Worm (Caenorhabditis elegans) whole organism, young adult: ENCODE measurements around the gene srsx-22.

Source experiments
- B0261.1 ChIP-seq: sonication (generic microtip); optimal IDR thresholded peaks from 2 replicates; lab custom pipeline; 2016; ENCODE audit warnings: mild to moderate bottlenecking, missing genetic modification characterization, moderate library complexity, missing compliant biosample characterization
- Y53G8AR.9 ChIP-seq: fragments of 200-800 bp; sonication (Bioruptor generic); conservative IDR thresholded peaks from 2 replicates; pipeline ENCODE4 v1.3.6; 2022; ENCODE audit warnings: missing genetic modification reagents, missing genetic modification characterization, missing compliant biosample characterization
- Y56A3A.18 ChIP-seq: fragments of 200-800 bp; sonication (Bioruptor generic); IDR thresholded peaks from 2 replicates; pipeline ENCODE4 v1.3.6; 2022; ENCODE audit warnings: missing genetic modification reagents, missing genetic modification characterization, missing compliant biosample characterization
- Y79H2A.3 ChIP-seq: fragments of 200-800 bp; sonication (Bioruptor generic); conservative IDR thresholded peaks from 2 replicates; pipeline ENCODE4 v1.3.6; 2022; ENCODE audit warnings: missing genetic modification reagents, missing genetic modification characterization, missing compliant biosample characterization
- ama-1 ChIP-seq, 3 experiments: fragments of 150-350 bp in 1 of 3; sonication (generic microtip) in 2 of 3; optimal IDR thresholded peaks; 2 replicates each; lab custom pipeline; 2014 to 2018; ENCODE audit warnings: missing biosample characterization in 2 of 3, missing genetic modification characterization in 2 of 3, missing genetic modification reagents in 2 of 3
- atf-7 ChIP-seq: sonication (generic microtip); optimal IDR thresholded peaks from 2 replicates; lab custom pipeline; 2017; ENCODE audit warnings: mild to moderate bottlenecking, missing genetic modification characterization, missing compliant biosample characterization
- athp-1 ChIP-seq: sonication (generic microtip); optimal IDR thresholded peaks from 2 replicates; lab custom pipeline; 2017; ENCODE audit warnings: mild to moderate bottlenecking, missing genetic modification characterization, missing compliant biosample characterization
- bed-1 ChIP-seq: fragments of 200-800 bp; sonication (Bioruptor generic); IDR thresholded peaks from 2 replicates; pipeline ENCODE4 v1.3.6; 2022; ENCODE audit warnings: missing genetic modification reagents, missing genetic modification characterization, missing compliant biosample characterization
- ceh-58 ChIP-seq: fragments of 200-800 bp; sonication (Bioruptor generic); IDR thresholded peaks from 2 replicates; pipeline ENCODE4 v1.3.6; 2022; ENCODE audit warnings: missing genetic modification characterization, missing compliant biosample characterization
- ceh-79 ChIP-seq: sonication (generic microtip); optimal IDR thresholded peaks from 2 replicates; lab custom pipeline; 2017; ENCODE audit warnings: mild to moderate bottlenecking, missing genetic modification characterization, missing compliant biosample characterization
- chd-7 ChIP-seq: sonication (generic microtip); optimal IDR thresholded peaks from 2 replicates; lab custom pipeline; 2016; ENCODE audit warnings: mild to moderate bottlenecking, missing genetic modification characterization, moderate library complexity, missing compliant biosample characterization
- die-1 ChIP-seq: sonication (generic microtip); optimal IDR thresholded peaks from 2 replicates; lab custom pipeline; 2016; ENCODE audit warnings: missing genotype, mild to moderate bottlenecking, missing genetic modification characterization, missing compliant biosample characterization
- dox-1 ChIP-seq: fragments of 200-800 bp; sonication (Bioruptor generic); IDR thresholded peaks from 2 replicates; pipeline ENCODE4 v1.3.6; 2022; ENCODE audit warnings: missing genetic modification reagents, missing genetic modification characterization, missing compliant biosample characterization
- dpl-1 ChIP-seq: fragments of 150-350 bp; optimal IDR thresholded peaks from 2 replicates; lab custom pipeline; 2014; ENCODE audit warnings: missing biosample characterization, missing genetic modification reagents, missing genetic modification characterization
- egl-44 ChIP-seq: fragments of 200-800 bp; sonication (Bioruptor generic); IDR thresholded peaks from 2 replicates; pipeline ENCODE4 v1.3.6; 2022; ENCODE audit warnings: missing genetic modification reagents, missing genetic modification characterization, missing compliant biosample characterization
- hrde-1 ChIP-seq: sonication (generic microtip); optimal IDR thresholded peaks from 2 replicates; lab custom pipeline; 2016; ENCODE audit warnings: missing genetic modification characterization, mild to moderate bottlenecking, missing compliant biosample characterization, moderate library complexity, missing genotype, missing genetic modification reagents, borderline replicate concordance
- let-607 ChIP-seq, 2 experiments: fragments of 200-800 bp in 1 of 2; sonication (Bioruptor generic) in 1 of 2; sonication (generic microtip) in 1 of 2; optimal IDR thresholded peaks; 2 replicates each; lab custom pipeline; 2016 to 2018; ENCODE audit warnings: mild to moderate bottlenecking in 2 of 2, missing compliant biosample characterization in 2 of 2, missing genetic modification characterization in 2 of 2, moderate library complexity in 2 of 2, missing genotype in 1 of 2
- lsl-1 ChIP-seq: fragments of 200-800 bp; sonication (Bioruptor generic); optimal IDR thresholded peaks from 2 replicates; lab custom pipeline; 2018; ENCODE audit warnings: mild to moderate bottlenecking, missing genetic modification characterization, moderate library complexity, missing compliant biosample characterization
- madf-8 ChIP-seq: fragments of 200-800 bp; sonication (Bioruptor generic); conservative IDR thresholded peaks from 2 replicates; pipeline ENCODE4 v1.3.6; 2022; ENCODE audit warnings: missing genetic modification reagents, missing genetic modification characterization, missing compliant biosample characterization
- mcd-1 ChIP-seq: fragments of 200-800 bp; sonication (Bioruptor generic); IDR thresholded peaks from 2 replicates; pipeline ENCODE4 v1.3.6; 2022; ENCODE audit warnings: missing genetic modification reagents, missing genetic modification characterization, missing compliant biosample characterization
- nfya-1 ChIP-seq: sonication (generic microtip); optimal IDR thresholded peaks from 2 replicates; lab custom pipeline; 2017; ENCODE audit warnings: antibody characterized with exemption, missing compliant biosample characterization, missing genetic modification characterization, borderline replicate concordance; ENCODE audit not compliant: insufficient read depth
- nhr-80 ChIP-seq: sonication (generic microtip); optimal IDR thresholded peaks from 2 replicates; lab custom pipeline; 2016; ENCODE audit warnings: missing genetic modification characterization, missing compliant biosample characterization
- pbrm-1 ChIP-seq: fragments of 200-800 bp; sonication (Bioruptor generic); IDR thresholded peaks from 2 replicates; pipeline ENCODE4 v1.3.6; 2022; ENCODE audit warnings: missing genetic modification reagents, missing genetic modification characterization, missing compliant biosample characterization
- pha-4 ChIP-seq: fragments of 150-350 bp; sonication (generic microtip); optimal IDR thresholded peaks from 2 replicates; lab custom pipeline; 2014; ENCODE audit warnings: missing biosample characterization, missing genetic modification reagents, missing genetic modification characterization
- rec-8 ChIP-seq, 2 experiments: sonication (generic microtip); optimal IDR thresholded peaks; 2 replicates each; lab custom pipeline; 2016; ENCODE audit warnings: mild to moderate bottlenecking in 2 of 2, missing genetic modification characterization in 2 of 2, missing genetic modification reagents in 2 of 2, missing genotype in 2 of 2, missing biosample characterization in 1 of 2, missing compliant biosample characterization in 1 of 2, moderate library complexity in 1 of 2
- sdz-38 ChIP-seq: sonication (generic microtip); optimal IDR thresholded peaks from 2 replicates; lab custom pipeline; 2016; ENCODE audit warnings: missing genotype, missing genetic modification characterization, missing compliant biosample characterization
- snpc-3.4 ChIP-seq: sonication (generic microtip); optimal IDR thresholded peaks from 2 replicates; lab custom pipeline; 2017; ENCODE audit warnings: missing genetic modification characterization, mild to moderate bottlenecking, missing compliant biosample characterization, antibody characterized with exemption, moderate library complexity, missing genotype, missing genetic modification reagents
- tbx-9 ChIP-seq: sonication (generic microtip); optimal IDR thresholded peaks from 2 replicates; lab custom pipeline; 2016; ENCODE audit warnings: borderline replicate concordance, missing genetic modification characterization, inconsistent platforms, missing compliant biosample characterization
- zfh-2 ChIP-seq: fragments of 200-800 bp; sonication (Bioruptor generic); conservative IDR thresholded peaks from 2 replicates; pipeline ENCODE4 v1.3.6; 2022; ENCODE audit warnings: missing genetic modification reagents, missing genetic modification characterization, missing compliant biosample characterization
- ztf-18 ChIP-seq: sonication (generic microtip); optimal IDR thresholded peaks from 2 replicates; lab custom pipeline; 2016; ENCODE audit warnings: missing genotype, mild to moderate bottlenecking, missing genetic modification characterization, missing compliant biosample characterization
- ztf-22 ChIP-seq: fragments of 200-800 bp; sonication (Bioruptor generic); optimal IDR thresholded peaks from 2 replicates; lab custom pipeline; 2018; ENCODE audit warnings: mild to moderate bottlenecking, missing genetic modification characterization, moderate library complexity, missing compliant biosample characterization
- ztf-25 ChIP-seq: fragments of 200-800 bp; sonication (Bioruptor generic); IDR thresholded peaks from 2 replicates; pipeline ENCODE4 v1.3.6; 2022; ENCODE audit warnings: missing genetic modification reagents, missing genetic modification characterization, missing compliant biosample characterization
- ztf-26 ChIP-seq: sonication (generic microtip); optimal IDR thresholded peaks from 2 replicates; lab custom pipeline; 2017; ENCODE audit warnings: missing genetic modification characterization, missing compliant biosample characterization
- ztf-6 ChIP-seq: fragments of 200-800 bp; sonication (Bioruptor generic); IDR thresholded peaks from 2 replicates; pipeline ENCODE4 v1.3.6; 2022; ENCODE audit warnings: missing genetic modification reagents, missing genetic modification characterization, missing compliant biosample characterization

The srsx-22 gene

DNA sequence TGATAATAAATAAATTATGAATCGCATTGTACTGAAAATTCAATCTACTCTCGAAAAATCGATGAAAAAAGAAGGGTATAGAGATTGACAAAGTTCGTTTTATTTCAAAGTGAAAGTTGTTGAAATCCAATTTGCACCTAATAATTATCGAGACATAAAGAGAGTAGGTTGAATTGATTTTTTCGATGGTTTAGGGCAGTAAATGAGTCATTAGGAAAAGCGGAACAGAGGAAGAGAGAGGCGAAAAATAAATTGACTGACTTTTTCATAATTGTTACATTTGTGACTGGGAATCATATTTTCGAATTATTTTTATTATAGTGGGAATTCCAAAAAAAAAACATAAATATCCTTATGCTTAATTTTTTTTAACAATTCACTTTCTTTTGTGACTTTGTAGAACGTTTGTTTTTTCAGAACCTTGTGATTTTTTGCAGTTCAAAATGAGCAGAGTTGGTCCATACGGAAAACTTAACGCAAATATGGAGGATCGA is 42.9 kb downstream of the srsx-22 start, which contains the start of the genes pho-6 and F52E1.3:
TSS of gene pho-6 (minus strand) at position 101 of the 494 bp plus-strand sequence.
TSS of gene F52E1.3 (plus strand) at position 444 of the 494 bp plus-strand sequence.
- no peak for TF ChIP-seq die-1 (tag; lab: Kevin White, UChicago)
- no peak for TF ChIP-seq bed-1
- no peak for TF ChIP-seq dox-1 (GFP tag; lab: Robert Waterston, UW)
- TF ChIP-seq ceh-79 = no peak
- no peak for TF ChIP-seq ama-1 (optimal IDR thresholded peaks at IDR 0.05; lab: Kevin White, UChicago)
- no peak for TF ChIP-seq ama-1 (GFP tag; optimal IDR thresholded peaks at IDR 0.05; lab: Kevin White, UChicago)
- TF ChIP-seq ztf-22 (GFP tag; lab: Kevin White, UChicago) = no peak
- TF ChIP-seq chd-7 = no peak
- TF ChIP-seq sdz-38 = no peak
- TF ChIP-seq tbx-9 (tag; lab: Kevin White, UChicago) = no peak
- no peak for TF ChIP-seq ztf-26 (tag; lab: Kevin White, UChicago)
- TF ChIP-seq athp-1 = no peak
- TF ChIP-seq let-607 (tag; optimal IDR thresholded peaks at IDR 0.05; lab: Kevin White, UChicago) = no peak
- TF ChIP-seq lsl-1 = no peak
- no peak for TF ChIP-seq nfya-1
- TF ChIP-seq dpl-1 (GFP tag; lab: Kevin White, UChicago) = no peak
- TF ChIP-seq rec-8 (tag; optimal IDR thresholded peaks at IDR 0.05; lab: Kevin White, UChicago) = no peak
- TF ChIP-seq zfh-2 (GFP tag; lab: Robert Waterston, UW) = no peak
- TF ChIP-seq pha-4 (tag; lab: Kevin White, UChicago) = no peak

- TF ChIP-seq B0261.1 (no peak), egl-44 (GFP tag; lab: Robert Waterston, UW) (no peak), snpc-3.4 (tag; lab: Kevin White, UChicago) (no peak), ztf-6 (GFP tag; lab: Robert Waterston, UW) (no peak), pbrm-1 (GFP tag; lab: Robert Waterston, UW) (no peak), madf-8 (GFP tag; lab: Robert Waterston, UW) (no peak), mcd-1 (GFP tag; lab: Robert Waterston, UW) (no peak), Y79H2A.3 (GFP tag; lab: Robert Waterston, UW) (no peak), hrde-1 (tag; lab: Kevin White, UChicago) (no peak), Y53G8AR.9 (GFP tag; lab: Robert Waterston, UW) (no peak), ceh-58 (GFP tag; lab: Robert Waterston, UW) (no peak), tbx-9 (tag; lab: Kevin White, UChicago) (no peak), Y56A3A.18 (GFP tag; lab: Robert Waterston, UW) (no peak)
Observed at ce11 chrV:8400808-8401207, 49.3 kb downstream of the srsx-22 start.

ce11 chrV:8401267-8401666 is 49.8 kb downstream of the srsx-22 start:
- no peak for TF ChIP-seq ztf-18

- peak; percentile 14 for TF ChIP-seq atf-7 (tag; lab: Kevin White, UChicago)
- no peak for TF ChIP-seq ztf-25 (GFP tag; lab: Robert Waterston, UW)
- peak; percentile 83 for TF ChIP-seq nhr-80 (tag; lab: Kevin White, UChicago)
- TF ChIP-seq, all 124 proteins: peak for 2
Observed at ce11 chrV:8402392-8402791, 50.9 kb downstream of the srsx-22 start, which contains the start of gene F52E1.9. TSS of gene F52E1.9 (minus strand) at chrV:8402669.
